Fruit fly (Drosophila melanogaster) whole organism, embryonic: ENCODE measurements around the gene Pph13.
A peak's percentile ranks its signal among the peaks of the same experiment; 100 is the strongest.

Source experiments
- ATbp ChIP-seq: fragments of 200-800 bp; sonication (Bioruptor generic); optimal IDR thresholded peaks from 2 replicates; lab custom pipeline; 2017; ENCODE audit warnings: missing biosample characterization, mild to moderate bottlenecking, missing genetic modification characterization, missing genetic modification reagents
- Bgb ChIP-seq: fragments of 200-800 bp; sonication (Bioruptor generic); IDR thresholded peaks from 2 replicates; pipeline ENCODE4 v1.3.6; 2022; ENCODE audit warnings: missing biosample characterization, missing genetic modification characterization; ENCODE audit not compliant: partially characterized antibody
- CG10209 ChIP-seq: fragments of 200-800 bp; sonication (Bioruptor generic); optimal IDR thresholded peaks from 3 replicates; lab custom pipeline; 2017; ENCODE audit warnings: missing biosample characterization, mild to moderate bottlenecking, missing genetic modification characterization, missing genetic modification reagents
- CG10565 ChIP-seq: fragments of 200-800 bp; sonication (Bioruptor generic); optimal IDR thresholded peaks from 3 replicates; lab custom pipeline; 2016; ENCODE audit warnings: missing biosample characterization, mild to moderate bottlenecking, missing genetic modification characterization
- CG10654 ChIP-seq: fragments of 200-800 bp; sonication (Bioruptor generic); optimal IDR thresholded peaks from 2 replicates; lab custom pipeline; 2016; ENCODE audit warnings: missing biosample characterization, missing genetic modification characterization
- CG12744 ChIP-seq: fragments of 200-800 bp; sonication (Bioruptor generic); optimal IDR thresholded peaks from 2 replicates; lab custom pipeline; 2016; ENCODE audit warnings: missing biosample characterization, missing genetic modification characterization
- CG12769 ChIP-seq: fragments of 200-800 bp; sonication (Bioruptor generic); optimal IDR thresholded peaks from 2 replicates; lab custom pipeline; 2019; ENCODE audit warnings: missing biosample characterization, mild to moderate bottlenecking, missing genetic modification characterization, moderate library complexity
- CG13123 ChIP-seq: fragments of 200-800 bp; sonication (Bioruptor generic); optimal IDR thresholded peaks from 2 replicates; lab custom pipeline; 2016; ENCODE audit warnings: missing biosample characterization, missing genetic modification characterization
- CG13775 ChIP-seq: fragments of 200-800 bp; sonication (Bioruptor generic); optimal IDR thresholded peaks from 3 replicates; lab custom pipeline; 2017; ENCODE audit warnings: missing biosample characterization, mild to moderate bottlenecking, missing genetic modification characterization
- CG14441 ChIP-seq: fragments of 200-800 bp; sonication (Bioruptor generic); IDR thresholded peaks from 2 replicates; pipeline ENCODE4 v1.3.6; 2022; ENCODE audit warnings: missing biosample characterization, missing genetic modification characterization
- CG15514 ChIP-seq: fragments of 200-800 bp; sonication (Bioruptor generic); optimal IDR thresholded peaks from 3 replicates; lab custom pipeline; 2017; ENCODE audit warnings: missing biosample characterization, missing genetic modification characterization, mild to moderate bottlenecking, moderate library complexity, missing genetic modification reagents
- CG17359 ChIP-seq: fragments of 200-800 bp; sonication (Bioruptor generic); optimal IDR thresholded peaks from 3 replicates; lab custom pipeline; 2018; ENCODE audit warnings: missing biosample characterization, mild to moderate bottlenecking, missing genetic modification characterization, moderate library complexity
- CG17385 ChIP-seq: fragments of 200-800 bp; sonication (Bioruptor generic); optimal IDR thresholded peaks from 3 replicates; lab custom pipeline; 2018; ENCODE audit warnings: missing biosample characterization, mild to moderate bottlenecking, missing genetic modification characterization
- CG17612 ChIP-seq: fragments of 200-800 bp; sonication (Bioruptor generic); IDR thresholded peaks from 2 replicates; pipeline ENCODE4 v1.3.6; 2022; ENCODE audit warnings: missing biosample characterization, missing genetic modification characterization
- CG18262 ChIP-seq: fragments of 200-800 bp; optimal IDR thresholded peaks from 3 replicates; lab custom pipeline; 2019; ENCODE audit warnings: missing biosample characterization, mild to moderate bottlenecking, missing genetic modification characterization, moderate library complexity
- CG2120 ChIP-seq: fragments of 200-800 bp; sonication (Bioruptor generic); optimal IDR thresholded peaks from 3 replicates; lab custom pipeline; 2016; ENCODE audit warnings: missing biosample characterization, missing genetic modification characterization
- CG2712 ChIP-seq: fragments of 200-800 bp; optimal IDR thresholded peaks from 3 replicates; lab custom pipeline; 2019; ENCODE audit warnings: missing biosample characterization, mild to moderate bottlenecking, missing genetic modification characterization, moderate library complexity
- CG31388 ChIP-seq: fragments of 200-800 bp; sonication (Bioruptor generic); optimal IDR thresholded peaks from 2 replicates; lab custom pipeline; 2016; ENCODE audit warnings: missing biosample characterization, missing genetic modification characterization
- CG3163 ChIP-seq: fragments of 200-800 bp; sonication (Bioruptor generic); optimal IDR thresholded peaks from 3 replicates; lab custom pipeline; 2016; ENCODE audit warnings: missing biosample characterization, missing genetic modification characterization
- CG32767 ChIP-seq: fragments of 200-800 bp; sonication (Bioruptor generic); IDR thresholded peaks from 2 replicates; pipeline ENCODE4 v1.3.6; 2022; ENCODE audit warnings: missing biosample characterization, missing genetic modification characterization
- CG34376 ChIP-seq: fragments of 200-800 bp; sonication (Bioruptor generic); optimal IDR thresholded peaks from 2 replicates; lab custom pipeline; 2018; ENCODE audit warnings: missing biosample characterization, mild to moderate bottlenecking, missing genetic modification characterization
- CG4854 ChIP-seq: fragments of 200-800 bp; sonication (Bioruptor generic); optimal IDR thresholded peaks from 2 replicates; lab custom pipeline; 2016; ENCODE audit warnings: missing biosample characterization, missing genetic modification characterization, inconsistent platforms
- CG5245 ChIP-seq: fragments of 200-800 bp; sonication (Bioruptor generic); optimal IDR thresholded peaks from 3 replicates; lab custom pipeline; 2016; ENCODE audit warnings: missing biosample characterization, missing genetic modification characterization
- CG6654 ChIP-seq: fragments of 200-800 bp; sonication (Bioruptor generic); optimal IDR thresholded peaks from 2 replicates; lab custom pipeline; 2017; ENCODE audit warnings: missing biosample characterization, mild to moderate bottlenecking, missing genetic modification characterization
- CG6689 ChIP-seq: fragments of 200-800 bp; sonication (Bioruptor generic); IDR thresholded peaks from 2 replicates; pipeline ENCODE4 v1.3.6; 2022; ENCODE audit warnings: missing biosample characterization, missing genetic modification characterization
- CG6765 ChIP-seq: fragments of 200-800 bp; sonication (Bioruptor generic); optimal IDR thresholded peaks from 3 replicates; lab custom pipeline; 2017; ENCODE audit warnings: missing biosample characterization, mild to moderate bottlenecking, missing genetic modification characterization
- D19A ChIP-seq: fragments of 200-800 bp; optimal IDR thresholded peaks from 3 replicates; lab custom pipeline; 2019; ENCODE audit warnings: missing biosample characterization, mild to moderate bottlenecking, missing genetic modification characterization, moderate library complexity
- Dip2 ChIP-seq: fragments of 200-800 bp; sonication (Bioruptor generic); IDR thresholded peaks from 2 replicates; pipeline ENCODE4 v1.3.6; 2022; ENCODE audit warnings: missing biosample characterization, missing genetic modification characterization
- E2f1 ChIP-seq: fragments of 200-800 bp; sonication (Bioruptor generic); IDR thresholded peaks from 2 replicates; pipeline ENCODE4 v1.3.6; 2022; ENCODE audit warnings: missing biosample characterization, missing genetic modification characterization
- ERR ChIP-seq: fragments of 200-800 bp; sonication (Bioruptor generic); optimal IDR thresholded peaks from 2 replicates; lab custom pipeline; 2016; ENCODE audit warnings: missing biosample characterization, missing genetic modification characterization
- Gsc ChIP-seq: fragments of 200-800 bp; sonication (Bioruptor generic); IDR thresholded peaks from 2 replicates; pipeline ENCODE4 v1.3.6; 2022; ENCODE audit warnings: missing biosample characterization, missing genetic modification characterization
- Hr3 ChIP-seq: fragments of 200-800 bp; sonication (Bioruptor generic); optimal IDR thresholded peaks from 3 replicates; lab custom pipeline; 2016; ENCODE audit warnings: missing biosample characterization, missing genetic modification characterization
- Lhr ChIP-seq: fragments of 200-800 bp; sonication (Bioruptor generic); optimal IDR thresholded peaks from 3 replicates; lab custom pipeline; 2017; ENCODE audit warnings: mild to moderate bottlenecking, missing biosample characterization, missing genetic modification reagents, missing genetic modification characterization
- PHDP ChIP-seq: fragments of 200-800 bp; sonication (Bioruptor generic); optimal IDR thresholded peaks from 3 replicates; lab custom pipeline; 2018; ENCODE audit warnings: missing biosample characterization, mild to moderate bottlenecking, missing genetic modification characterization, moderate library complexity
- YL-1 ChIP-seq: fragments of 200-800 bp; sonication (Bioruptor generic); optimal IDR thresholded peaks from 3 replicates; lab custom pipeline; 2017; ENCODE audit warnings: missing biosample characterization, mild to moderate bottlenecking, missing genetic modification characterization
- ab ChIP-seq: fragments of 200-800 bp; sonication (Bioruptor generic); optimal IDR thresholded peaks from 2 replicates; lab custom pipeline; 2016; ENCODE audit warnings: missing biosample characterization, missing genetic modification characterization
- bigmax ChIP-seq: fragments of 200-800 bp; sonication (Bioruptor generic); optimal IDR thresholded peaks from 2 replicates; lab custom pipeline; 2018; ENCODE audit warnings: missing biosample characterization, mild to moderate bottlenecking, missing genetic modification characterization
- eve ChIP-seq, 2 experiments: fragments of >200 bp; optimal IDR thresholded peaks; 2 replicates each; lab custom pipeline; 2017; ENCODE audit warnings: missing biosample characterization in 2 of 2, missing genetic modification characterization in 2 of 2
- gsb ChIP-seq: fragments of 200-800 bp; sonication (Bioruptor generic); IDR thresholded peaks from 2 replicates; pipeline ENCODE4 v1.3.6; 2022; ENCODE audit warnings: missing biosample characterization, missing genetic modification characterization
- ham ChIP-seq: fragments of 200-800 bp; sonication (Bioruptor generic); IDR thresholded peaks from 2 replicates; pipeline ENCODE4 v1.3.6; 2022; ENCODE audit warnings: missing biosample characterization, missing genetic modification characterization
- ken ChIP-seq: fragments of 200-800 bp; sonication (Bioruptor generic); IDR thresholded peaks from 3 replicates; pipeline ENCODE4 v1.3.6; 2022; ENCODE audit warnings: missing biosample characterization, missing genetic modification characterization
- mld ChIP-seq: fragments of 200-800 bp; sonication (Bioruptor generic); IDR thresholded peaks from 3 replicates; pipeline ENCODE4 v1.3.6; 2022; ENCODE audit warnings: missing biosample characterization, missing genetic modification characterization; ENCODE audit not compliant: partially characterized antibody
- nau ChIP-seq: fragments of 200-800 bp; sonication (Bioruptor generic); optimal IDR thresholded peaks from 3 replicates; lab custom pipeline; 2017; ENCODE audit warnings: missing biosample characterization, mild to moderate bottlenecking, missing genetic modification characterization, missing genetic modification reagents
- p53 ChIP-seq: fragments of 200-800 bp; sonication (Bioruptor generic); optimal IDR thresholded peaks from 2 replicates; lab custom pipeline; 2016; ENCODE audit warnings: missing biosample characterization, missing genetic modification characterization
- pfk ChIP-seq: fragments of 200-800 bp; sonication (Bioruptor generic); optimal IDR thresholded peaks from 2 replicates; lab custom pipeline; 2018; ENCODE audit warnings: missing biosample characterization, mild to moderate bottlenecking, missing genetic modification characterization, moderate library complexity
- ro ChIP-seq: fragments of 200-800 bp; sonication (Bioruptor generic); IDR thresholded peaks from 2 replicates; pipeline ENCODE4 v1.3.6; 2022; ENCODE audit warnings: missing biosample characterization, missing genetic modification characterization
- scrt ChIP-seq: fragments of 200-800 bp; sonication (Bioruptor generic); optimal IDR thresholded peaks from 2 replicates; lab custom pipeline; 2018; ENCODE audit warnings: missing biosample characterization, mild to moderate bottlenecking, missing genetic modification characterization, moderate library complexity
- seq ChIP-seq: fragments of 200-800 bp; sonication (Bioruptor generic); IDR thresholded peaks from 2 replicates; pipeline ENCODE4 v1.3.6; 2022; ENCODE audit warnings: missing biosample characterization, missing genetic modification characterization
- sima ChIP-seq: fragments of 200-800 bp; sonication (Bioruptor generic); optimal IDR thresholded peaks from 2 replicates; lab custom pipeline; 2016; ENCODE audit warnings: missing biosample characterization, missing genetic modification characterization
- wor ChIP-seq: fragments of 200-800 bp; sonication (Bioruptor generic); IDR thresholded peaks from 2 replicates; pipeline ENCODE4 v1.3.6; 2022; ENCODE audit warnings: missing biosample characterization, missing genetic modification characterization
- z ChIP-seq: fragments of 200-800 bp; sonication (Bioruptor generic); IDR thresholded peaks from 3 replicates; pipeline ENCODE4 v1.3.6; 2022; ENCODE audit warnings: missing biosample characterization, missing genetic modification characterization
- zfh1 ChIP-seq: fragments of 200-800 bp; sonication (Bioruptor generic); IDR thresholded peaks from 3 replicates; pipeline ENCODE4 v1.3.6; 2022; ENCODE audit warnings: missing biosample characterization, missing genetic modification characterization

Gene Pph13

DNA sequence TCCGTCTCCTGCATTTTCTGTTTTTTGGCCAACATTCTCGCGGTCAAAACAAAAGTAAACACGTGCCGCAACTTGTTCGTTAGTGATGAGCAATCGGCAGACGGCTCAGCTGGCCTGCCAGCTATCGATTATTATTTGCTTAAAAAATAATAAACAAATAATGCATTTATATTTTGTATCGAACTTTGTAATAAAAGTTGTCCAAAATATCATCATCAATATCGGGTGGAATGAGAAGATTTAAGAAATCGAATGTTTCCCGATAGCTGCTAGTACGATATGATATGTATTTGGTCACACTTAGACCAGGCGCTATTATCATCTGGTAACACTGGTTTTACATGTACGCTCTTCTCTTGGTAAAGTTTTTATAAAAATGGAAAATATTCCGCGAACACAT, 9.3 kb upstream of the Pph13 start, which contains the start of the genes Nle and Sf3b1 (continued):
- TF ChIP-seq nau (GFP tag; lab: Kevin White, UChicago) (no peak), CG17359 (tag; lab: Kevin White, UChicago) (peak; percentile 39), CG15514 (GFP tag; lab: Kevin White, UChicago) (peak; percentile 56), ab (GFP tag; lab: Kevin White, UChicago) (no peak), gsb (GFP tag; lab: Robert Waterston, UW) (no peak), CG13123 (GFP tag; lab: Kevin White, UChicago) (no peak), CG5245 (GFP tag; lab: Kevin White, UChicago) (no peak), pfk (GFP tag; lab: Kevin White, UChicago) (no peak), YL-1 (GFP tag; lab: Kevin White, UChicago) (peak; percentile 90), Lhr (peak; percentile 31), Hr3 (GFP tag; lab: Kevin White, UChicago) (peak; percentile 39), CG14441 (GFP tag; lab: Robert Waterston, UW) (0 out of 2 replicates have a peak, but pooled peaks have one; percentile 33), p53 (GFP tag; lab: Kevin White, UChicago) (no peak), CG6689 (no peak), ATbp (GFP tag; lab: Kevin White, UChicago) (no peak), CG32767 (no peak), ham (GFP tag; lab: Robert Waterston, UW) (no peak), CG17612 (GFP tag; lab: Robert Waterston, UW) (no peak), CG12769 (tag; lab: Kevin White, UChicago) (no peak), Dip2 (GFP tag; lab: Robert Waterston, UW) (no peak), CG2712 (peak; percentile 76), seq (no peak), CG3163 (GFP tag; lab: Kevin White, UChicago) (no peak), D19A (tag; lab: Kevin White, UChicago) (no peak), mld (GFP tag; lab: Robert Waterston, UW) (peak; percentile 81; the same call in 2 of the 3 replicates), CG6654 (GFP tag; lab: Kevin White, UChicago) (no peak), ro (GFP tag; lab: Robert Waterston, UW) (no peak), CG4854 (GFP tag; lab: Kevin White, UChicago) (no peak), CG12744 (GFP tag; lab: Kevin White, UChicago) (peak; percentile 27), ERR (GFP tag; lab: Kevin White, UChicago) (no peak), bigmax (GFP tag; lab: Kevin White, UChicago) (no peak), zfh1 (GFP tag; lab: Robert Waterston, UW) (no peak), CG34376 (GFP tag; lab: Kevin White, UChicago) (peak; percentile 74), E2f1 (GFP tag; lab: Robert Waterston, UW) (no peak), CG31388 (GFP tag; lab: Kevin White, UChicago) (no peak), Gsc (GFP tag; lab: Robert Waterston, UW) (no peak), CG10565 (GFP tag; lab: Kevin White, UChicago) (no peak), scrt (GFP tag; lab: Kevin White, UChicago) (no peak), CG6765 (no peak), CG2120 (GFP tag; lab: Kevin White, UChicago) (peak; percentile 80), CG17385 (GFP tag; lab: Kevin White, UChicago) (no peak), eve (GFP tag; optimal IDR thresholded peaks at IDR 0.05; lab: Kevin White, UChicago) (no peak), PHDP (tag; lab: Kevin White, UChicago) (no peak), CG10654 (GFP tag; lab: Kevin White, UChicago) (peak; percentile 50), CG10209 (no peak), sima (no peak), z (GFP tag; lab: Robert Waterston, UW) (no peak), CG18262 (tag; lab: Kevin White, UChicago) (peak; percentile 40), ken (no peak), wor (GFP tag; lab: Robert Waterston, UW) (no peak), CG13775 (GFP tag; lab: Kevin White, UChicago) (peak; percentile 62), Bgb (GFP tag; lab: Robert Waterston, UW) (peak; percentile 89)
